Fruit fly (Drosophila melanogaster) whole organism, embryonic: ENCODE results near the gene Sulf1.

ENCODE experiments used
- B-H1 ChIP-seq: fragments of 200-800 bp; sonication (Bioruptor generic); IDR thresholded peaks from 3 replicates; pipeline ENCODE4 v1.3.6; 2022; ENCODE audit warnings: missing biosample characterization, missing genetic modification characterization
- CG10267 ChIP-seq: fragments of 200-800 bp; sonication (Bioruptor generic); optimal IDR thresholded peaks from 2 replicates; lab custom pipeline; 2018; ENCODE audit warnings: missing biosample characterization, mild to moderate bottlenecking, missing genetic modification characterization, moderate library complexity
- CG10321 ChIP-seq: fragments of 200-800 bp; sonication (Bioruptor generic); IDR thresholded peaks from 2 replicates; pipeline ENCODE4 v1.3.6; 2022; ENCODE audit warnings: missing biosample characterization, missing genetic modification characterization
- CG12071 ChIP-seq: fragments of 200-800 bp; sonication (Bioruptor generic); optimal IDR thresholded peaks from 3 replicates; lab custom pipeline; 2018; ENCODE audit warnings: missing biosample characterization, mild to moderate bottlenecking, missing genetic modification characterization
- CG1233 ChIP-seq: fragments of 200-800 bp; sonication (Bioruptor generic); optimal IDR thresholded peaks from 4 replicates; lab custom pipeline; 2018; ENCODE audit warnings: missing biosample characterization, mild to moderate bottlenecking, missing genetic modification characterization
- CG13624 ChIP-seq: fragments of 200-800 bp; sonication (Bioruptor generic); optimal IDR thresholded peaks from 2 replicates; lab custom pipeline; 2016; ENCODE audit warnings: missing biosample characterization, missing genetic modification characterization
- CG13894 ChIP-seq: fragments of 200-800 bp; sonication (Bioruptor generic); optimal IDR thresholded peaks from 3 replicates; lab custom pipeline; 2018; ENCODE audit warnings: missing biosample characterization, mild to moderate bottlenecking, missing genetic modification characterization, moderate library complexity
- CG15479 ChIP-seq: fragments of 200-800 bp; sonication (Bioruptor generic); optimal IDR thresholded peaks from 3 replicates; lab custom pipeline; 2019; ENCODE audit warnings: missing biosample characterization, mild to moderate bottlenecking, missing genetic modification characterization, moderate library complexity
- CG17328 ChIP-seq: fragments of 200-800 bp; sonication (Bioruptor generic); IDR thresholded peaks from 2 replicates; pipeline ENCODE4 v1.3.6; 2022; ENCODE audit warnings: missing biosample characterization, missing genetic modification characterization
- CG30403 ChIP-seq: fragments of 200-800 bp; sonication (Bioruptor generic); optimal IDR thresholded peaks from 3 replicates; lab custom pipeline; 2016; ENCODE audit warnings: missing biosample characterization, missing genetic modification characterization
- CG32767 ChIP-seq: fragments of 200-800 bp; sonication (Bioruptor generic); IDR thresholded peaks from 2 replicates; pipeline ENCODE4 v1.3.6; 2022; ENCODE audit warnings: missing biosample characterization, missing genetic modification characterization
- CG34422 ChIP-seq: fragments of 200-800 bp; sonication (Bioruptor generic); IDR thresholded peaks from 3 replicates; pipeline ENCODE4 v1.3.6; 2022; ENCODE audit warnings: missing biosample characterization, missing genetic modification characterization
- CG3995 ChIP-seq: fragments of 200-800 bp; sonication (Bioruptor generic); optimal IDR thresholded peaks from 3 replicates; lab custom pipeline; 2016; ENCODE audit warnings: missing biosample characterization, missing genetic modification characterization
- CG4617 ChIP-seq: fragments of 200-800 bp; sonication (Bioruptor generic); optimal IDR thresholded peaks from 3 replicates; lab custom pipeline; 2016; ENCODE audit warnings: missing biosample characterization, missing genetic modification characterization, borderline replicate concordance
- CG4707 ChIP-seq: fragments of 200-800 bp; sonication (Bioruptor generic); optimal IDR thresholded peaks from 2 replicates; lab custom pipeline; 2018; ENCODE audit warnings: missing biosample characterization, mild to moderate bottlenecking, missing genetic modification characterization, moderate library complexity
- CG6272 ChIP-seq: fragments of 200-800 bp; sonication (Bioruptor generic); IDR thresholded peaks from 2 replicates; pipeline ENCODE4 v1.3.6; 2022; ENCODE audit warnings: missing biosample characterization, missing genetic modification characterization
- CG7271 ChIP-seq: fragments of 200-800 bp; sonication (Bioruptor generic); optimal IDR thresholded peaks from 2 replicates; lab custom pipeline; 2018; ENCODE audit warnings: missing biosample characterization, mild to moderate bottlenecking, missing genetic modification characterization, moderate library complexity
- CG7745 ChIP-seq: fragments of 200-800 bp; sonication (Bioruptor generic); optimal IDR thresholded peaks from 2 replicates; lab custom pipeline; 2018; ENCODE audit warnings: missing biosample characterization, mild to moderate bottlenecking, missing genetic modification characterization, moderate library complexity
- CG8478 ChIP-seq: fragments of >200 bp; optimal IDR thresholded peaks from 2 replicates; lab custom pipeline; 2018
- CG9215 ChIP-seq: fragments of 200-800 bp; sonication (Bioruptor generic); IDR thresholded peaks from 2 replicates; pipeline ENCODE4 v1.3.6; 2022; ENCODE audit warnings: missing biosample characterization, missing genetic modification characterization
- CHES-1-like ChIP-seq: fragments of 200-800 bp; sonication (Bioruptor generic); optimal IDR thresholded peaks from 2 replicates; lab custom pipeline; 2016; ENCODE audit warnings: missing biosample characterization, missing genetic modification characterization
- D ChIP-seq, 2 experiments: fragments of 200-800 bp in 1 of 2; fragments of >200 bp in 1 of 2; sonication (Bioruptor generic) in 1 of 2; optimal IDR thresholded peaks; 2 replicates in 1 of 2; 3 replicates in 1 of 2; lab custom pipeline; 2017; ENCODE audit warnings: mild to moderate bottlenecking in 1 of 2, missing biosample characterization in 1 of 2, missing genetic modification characterization in 1 of 2, missing genetic modification reagents in 1 of 2
- Dfd ChIP-seq, 2 experiments: fragments of >200 bp; optimal IDR thresholded peaks; 2 replicates each; lab custom pipeline; 2017; ENCODE audit warnings: missing biosample characterization in 2 of 2, missing genetic modification characterization in 2 of 2
- Drgx ChIP-seq: fragments of 200-800 bp; sonication (Bioruptor generic); IDR thresholded peaks from 2 replicates; pipeline ENCODE4 v1.3.6; 2022; ENCODE audit warnings: missing biosample characterization, missing genetic modification characterization
- Hr3 ChIP-seq: fragments of 200-800 bp; sonication (Bioruptor generic); optimal IDR thresholded peaks from 3 replicates; lab custom pipeline; 2016; ENCODE audit warnings: missing biosample characterization, missing genetic modification characterization
- Jarid2 ChIP-seq: fragments of 200-800 bp; sonication (Bioruptor generic); optimal IDR thresholded peaks from 3 replicates; lab custom pipeline; 2017; ENCODE audit warnings: mild to moderate bottlenecking, missing biosample characterization, missing genetic modification reagents, missing genetic modification characterization
- Lpt ChIP-seq: fragments of >200 bp; optimal IDR thresholded peaks from 2 replicates; lab custom pipeline; 2018; ENCODE audit warnings: missing biosample characterization, missing genetic modification characterization
- Neu2 ChIP-seq: fragments of 200-800 bp; sonication (Bioruptor generic); optimal IDR thresholded peaks from 3 replicates; lab custom pipeline; 2016; ENCODE audit warnings: missing biosample characterization, missing genetic modification characterization, borderline replicate concordance
- Poxn ChIP-seq: fragments of 200-800 bp; sonication (Bioruptor generic); IDR thresholded peaks from 2 replicates; pipeline ENCODE4 v1.3.6; 2022; ENCODE audit warnings: missing biosample characterization, missing genetic modification characterization
- Six4 ChIP-seq: fragments of 200-800 bp; sonication (Bioruptor generic); optimal IDR thresholded peaks from 2 replicates; lab custom pipeline; 2016; ENCODE audit warnings: missing biosample characterization, missing genetic modification characterization
- Taf1 ChIP-seq: fragments of 200-800 bp; sonication (Bioruptor generic); IDR thresholded peaks from 2 replicates; pipeline ENCODE4 v1.3.6; 2022; ENCODE audit warnings: missing biosample characterization, missing genetic modification characterization
- Trl ChIP-seq, 3 experiments: fragments of >200 bp in 2 of 3; fragments of 200-800 bp in 1 of 3; sonication (Bioruptor generic) in 1 of 3; optimal IDR thresholded peaks; 2 replicates in 1 of 3; 3 replicates in 2 of 3; lab custom pipeline; 2016 to 2017; ENCODE audit warnings: missing biosample characterization in 1 of 3, missing genetic modification characterization in 1 of 3
- ase ChIP-seq: fragments of 200-800 bp; sonication (Bioruptor generic); IDR thresholded peaks from 3 replicates; pipeline ENCODE4 v1.3.6; 2022; ENCODE audit warnings: missing biosample characterization, missing genetic modification characterization
- crp ChIP-seq, 2 experiments: fragments of 200-800 bp; sonication (Bioruptor generic); optimal IDR thresholded peaks; 2 replicates in 1 of 2; 3 replicates in 1 of 2; lab custom pipeline; 2017; ENCODE audit warnings: missing biosample characterization in 2 of 2, missing genetic modification characterization in 2 of 2, mild to moderate bottlenecking in 1 of 2, moderate library complexity in 1 of 2
- dati ChIP-seq: fragments of 200-800 bp; sonication (Bioruptor generic); IDR thresholded peaks from 2 replicates; pipeline ENCODE4 v1.3.6; 2022; ENCODE audit warnings: missing biosample characterization, missing genetic modification characterization
- disco-r ChIP-seq: fragments of 200-800 bp; sonication (Bioruptor generic); optimal IDR thresholded peaks from 2 replicates; lab custom pipeline; 2016; ENCODE audit warnings: missing biosample characterization, missing genetic modification characterization
- gt ChIP-seq: fragments of 200-800 bp; sonication (Bioruptor generic); IDR thresholded peaks from 2 replicates; pipeline ENCODE4 v1.3.6; 2022; ENCODE audit warnings: missing biosample characterization, missing genetic modification characterization
- ham ChIP-seq: fragments of 200-800 bp; sonication (Bioruptor generic); IDR thresholded peaks from 2 replicates; pipeline ENCODE4 v1.3.6; 2022; ENCODE audit warnings: missing biosample characterization, missing genetic modification characterization
- nom ChIP-seq: fragments of 200-800 bp; sonication (Bioruptor generic); optimal IDR thresholded peaks from 2 replicates; lab custom pipeline; 2017; ENCODE audit warnings: missing biosample characterization, missing genetic modification characterization, mild to moderate bottlenecking, moderate library complexity, missing genetic modification reagents
- onecut ChIP-seq: fragments of 200-800 bp; sonication (Bioruptor generic); IDR thresholded peaks from 2 replicates; pipeline ENCODE4 v1.3.6; 2022; ENCODE audit warnings: missing biosample characterization, missing genetic modification characterization
- pfk ChIP-seq: fragments of 200-800 bp; sonication (Bioruptor generic); optimal IDR thresholded peaks from 2 replicates; lab custom pipeline; 2018; ENCODE audit warnings: missing biosample characterization, mild to moderate bottlenecking, missing genetic modification characterization, moderate library complexity
- ranshi ChIP-seq: fragments of 200-800 bp; sonication (Bioruptor generic); IDR thresholded peaks from 2 replicates; pipeline ENCODE4 v1.3.6; 2022; ENCODE audit warnings: missing biosample characterization, missing genetic modification characterization
- sisA ChIP-seq: fragments of 200-800 bp; sonication (Bioruptor generic); IDR thresholded peaks from 2 replicates; pipeline ENCODE4 v1.3.6; 2022; ENCODE audit warnings: missing biosample characterization, missing genetic modification characterization
- sna ChIP-seq: fragments of 200-800 bp; sonication (Bioruptor generic); IDR thresholded peaks from 2 replicates; pipeline ENCODE4 v1.3.6; 2022; ENCODE audit warnings: missing biosample characterization, missing genetic modification characterization; ENCODE audit not compliant: partially characterized antibody
- stc ChIP-seq: fragments of 200-800 bp; sonication (Bioruptor generic); IDR thresholded peaks from 2 replicates; pipeline ENCODE4 v1.3.6; 2022; ENCODE audit warnings: missing biosample characterization, missing genetic modification characterization
- tll ChIP-seq, 2 experiments: fragments of 200-800 bp in 1 of 2; fragments of >200 bp in 1 of 2; sonication (Bioruptor generic) in 1 of 2; optimal IDR thresholded peaks; 2 replicates each; lab custom pipeline; 2017 to 2019; ENCODE audit warnings: missing biosample characterization in 2 of 2, missing genetic modification characterization in 2 of 2, mild to moderate bottlenecking in 1 of 2, moderate library complexity in 1 of 2
- twi ChIP-seq: fragments of 200-800 bp; optimal IDR thresholded peaks from 2 replicates; lab custom pipeline; 2019; ENCODE audit warnings: missing biosample characterization, mild to moderate bottlenecking, missing genetic modification characterization, moderate library complexity
- tx ChIP-seq: fragments of 200-800 bp; sonication (Bioruptor generic); optimal IDR thresholded peaks from 2 replicates; lab custom pipeline; 2016; ENCODE audit warnings: missing biosample characterization, missing genetic modification characterization
- wek ChIP-seq: fragments of 200-800 bp; sonication (Bioruptor generic); optimal IDR thresholded peaks from 3 replicates; lab custom pipeline; 2018; ENCODE audit warnings: missing biosample characterization, mild to moderate bottlenecking, missing genetic modification characterization, moderate library complexity
- z ChIP-seq: fragments of 200-800 bp; sonication (Bioruptor generic); IDR thresholded peaks from 3 replicates; pipeline ENCODE4 v1.3.6; 2022; ENCODE audit warnings: missing biosample characterization, missing genetic modification characterization

The Sulf1 gene

dm6 chr3R:16337053-16337385, 2.4 kb downstream of the Sulf1 start (continued):
- TF ChIP-seq CG9215 (GFP tag; lab: Robert Waterston, UW) (no peak), gt (no peak), Taf1 (GFP tag; lab: Robert Waterston, UW) (no peak), CG10321 (no peak), nom (GFP tag; lab: Kevin White, UChicago) (no peak), CG10267 (tag; lab: Kevin White, UChicago) (peak; percentile 78), sna (GFP tag; lab: Robert Waterston, UW) (no peak), Six4 (GFP tag; lab: Kevin White, UChicago) (peak; percentile 74), wek (GFP tag; lab: Kevin White, UChicago) (no peak), CG8478 (no peak), CG4617 (peak; percentile 2), CG3995 (no peak), Trl (optimal IDR thresholded peaks at IDR 0.05; lab: Kevin White, UChicago) (no peak), Trl (GFP tag; optimal IDR thresholded peaks at IDR 0.05; lab: Kevin White, UChicago) (peak; percentile 65), CG4707 (no peak), CG12071 (GFP tag; lab: Kevin White, UChicago) (no peak), CG30403 (peak; percentile 48), CHES-1-like (GFP tag; lab: Kevin White, UChicago) (peak; percentile 26), Dfd (GFP tag; optimal IDR thresholded peaks at IDR 0.05; lab: Kevin White, UChicago) (no peak), CG1233 (GFP tag; lab: Kevin White, UChicago) (peak; percentile 51), onecut (no peak), CG17328 (GFP tag; lab: Robert Waterston, UW) (peak; percentile 64), Jarid2 (peak; percentile 6), ham (GFP tag; lab: Robert Waterston, UW) (no peak), CG15479 (GFP tag; lab: Kevin White, UChicago) (peak; percentile 88), CG32767 (peak; percentile 32; the same call in 1 of the 2 replicates), CG6272 (GFP tag; lab: Robert Waterston, UW) (0 out of 2 replicates have a peak, but pooled peaks have one; percentile 27), ase (no peak), crp (GFP tag; optimal IDR thresholded peaks at IDR 0.05; lab: Kevin White, UChicago) (no peak), sisA (GFP tag; lab: Robert Waterston, UW) (peak; percentile 48; the same call in 1 of the 2 replicates), twi (tag; lab: Kevin White, UChicago) (peak; percentile 23), CG13894 (tag; lab: Kevin White, UChicago) (no peak), D (optimal IDR thresholded peaks at IDR 0.05; lab: Kevin White, UChicago) (peak; percentile 75), D (GFP tag; optimal IDR thresholded peaks at IDR 0.05; lab: Kevin White, UChicago) (peak; percentile 70), Drgx (GFP tag; lab: Robert Waterston, UW) (peak; percentile 51; the same call in 1 of the 2 replicates), CG34422 (GFP tag; lab: Robert Waterston, UW) (peak; percentile 77; the same call in 2 of the 3 replicates), dati (GFP tag; lab: Robert Waterston, UW) (0 out of 2 replicates have a peak, but pooled peaks have one; percentile 27), z (peak; percentile 45; the same call in 1 of the 3 replicates), stc (GFP tag; lab: Robert Waterston, UW) (no peak), disco-r (GFP tag; lab: Kevin White, UChicago) (no peak), tx (peak; percentile 35), pfk (GFP tag; lab: Kevin White, UChicago) (no peak), Neu2 (GFP tag; lab: Kevin White, UChicago) (peak; percentile 71), ranshi (GFP tag; lab: Robert Waterston, UW) (0 out of 2 replicates have a peak, but pooled peaks have one; percentile 50), tll (GFP tag; optimal IDR thresholded peaks at IDR 0.05; lab: Kevin White, UChicago) (peak in 1 of 2 experiments; percentile 66), Lpt (GFP tag; lab: Kevin White, UChicago) (no peak), Hr3 (peak; percentile 56), CG7271 (peak; percentile 38), CG13624 (no peak), Poxn (GFP tag; lab: Robert Waterston, UW) (no peak), B-H1 (no peak), CG7745 (peak; percentile 65)
